Worm (Caenorhabditis elegans) whole organism, L4 larva: ENCODE measurements around the gene ncx-10.

Experiments
- D1046.2 ChIP-seq: fragments of 200-800 bp; sonication (Bioruptor generic); IDR thresholded peaks from 2 replicates; pipeline ENCODE4 v1.3.6; 2022; ENCODE audit warnings: missing genetic modification characterization, missing compliant biosample characterization
- F26F4.8 ChIP-seq: fragments of 200-800 bp; sonication (Bioruptor generic); conservative IDR thresholded peaks from 2 replicates; pipeline ENCODE4 v1.3.6; 2022; ENCODE audit warnings: missing genetic modification characterization, missing compliant biosample characterization
- F37D6.2 ChIP-seq: sonication (generic microtip); optimal IDR thresholded peaks from 2 replicates; lab custom pipeline; 2016; ENCODE audit warnings: mild to moderate bottlenecking, missing genetic modification characterization, missing compliant biosample characterization
- F49E8.2 ChIP-seq: sonication (generic microtip); optimal IDR thresholded peaks from 2 replicates; lab custom pipeline; 2016; ENCODE audit warnings: missing compliant biosample characterization, mild to moderate bottlenecking, missing genetic modification characterization, borderline replicate concordance
- T20F7.1 ChIP-seq: fragments of 200-800 bp; sonication (Bioruptor generic); optimal IDR thresholded peaks from 2 replicates; lab custom pipeline; 2018; ENCODE audit warnings: mild to moderate bottlenecking, missing genetic modification characterization, missing compliant biosample characterization
- aha-1 ChIP-seq: fragments of 150-350 bp; peaks from one replicate; lab custom pipeline; 2014; ENCODE audit warnings: missing biosample characterization, missing genetic modification characterization
- ceh-20 ChIP-seq: fragments of 200-800 bp; sonication (Bioruptor generic); IDR thresholded peaks from 2 replicates; pipeline ENCODE4 v1.3.6; 2022; ENCODE audit warnings: missing genetic modification reagents, missing genetic modification characterization, missing compliant biosample characterization
- ceh-28 ChIP-seq: fragments of 150-350 bp; optimal IDR thresholded peaks from 2 replicates; lab custom pipeline; 2014; ENCODE audit warnings: missing biosample characterization, missing genetic modification reagents, missing genetic modification characterization
- ces-1 ChIP-seq: fragments of 150-350 bp; sonication (generic microtip); optimal IDR thresholded peaks from 4 replicates; lab custom pipeline; 2014; ENCODE audit warnings: missing biosample characterization, missing genetic modification reagents, missing genetic modification characterization
- ctbp-1 ChIP-seq: fragments of 200-800 bp; sonication (Bioruptor generic); IDR thresholded peaks from 2 replicates; pipeline ENCODE4 v1.3.6; 2022; ENCODE audit warnings: missing genetic modification reagents, missing genetic modification characterization, missing compliant biosample characterization
- daf-12 ChIP-seq: fragments of 150-350 bp; optimal IDR thresholded peaks from 2 replicates; lab custom pipeline; 2014; ENCODE audit warnings: missing biosample characterization, missing genetic modification reagents, missing genetic modification characterization
- daf-16 ChIP-seq, 3 experiments: sonication (generic microtip); optimal IDR thresholded peaks; 2 replicates each; lab custom pipeline; 2016 to 2017; ENCODE audit warnings: missing genetic modification characterization in 3 of 3, missing genetic modification reagents in 3 of 3, mild to moderate bottlenecking in 2 of 3, missing compliant biosample characterization in 2 of 3, missing biosample characterization in 1 of 3, moderate library complexity in 1 of 3
- dmd-8 ChIP-seq: fragments of 200-800 bp; sonication (Bioruptor generic); IDR thresholded peaks from 2 replicates; pipeline ENCODE4 v1.3.6; 2022; ENCODE audit warnings: missing genetic modification characterization, missing compliant biosample characterization
- dpl-1 ChIP-seq: fragments of 150-350 bp; optimal IDR thresholded peaks from 2 replicates; lab custom pipeline; 2014; ENCODE audit warnings: missing biosample characterization, missing genetic modification reagents, missing genetic modification characterization
- dve-1 ChIP-seq: sonication (generic microtip); optimal IDR thresholded peaks from 2 replicates; lab custom pipeline; 2017; ENCODE audit warnings: antibody characterized with exemption, mild to moderate bottlenecking, missing genetic modification characterization, missing compliant biosample characterization; ENCODE audit not compliant: insufficient read depth
- lim-7 ChIP-seq: fragments of 200-800 bp; sonication (Bioruptor generic); IDR thresholded peaks from 2 replicates; pipeline ENCODE4 v1.3.6; 2022; ENCODE audit warnings: missing genetic modification characterization, missing compliant biosample characterization
- lin-13 ChIP-seq: fragments of 150-350 bp; optimal IDR thresholded peaks from 2 replicates; lab custom pipeline; 2014; ENCODE audit warnings: missing biosample characterization, missing genetic modification reagents, missing genetic modification characterization
- lin-15B ChIP-seq: fragments of 150-350 bp; sonication (generic microtip); optimal IDR thresholded peaks from 3 replicates; lab custom pipeline; 2014; ENCODE audit warnings: missing biosample characterization, missing genetic modification characterization
- lin-38 ChIP-seq: fragments of 200-800 bp; sonication (Bioruptor generic); IDR thresholded peaks from 2 replicates; pipeline ENCODE4 v1.3.6; 2022; ENCODE audit warnings: missing genetic modification reagents, missing genetic modification characterization, missing compliant biosample characterization
- mdt-29 ChIP-seq: fragments of 200-800 bp; sonication (Bioruptor generic); IDR thresholded peaks from 2 replicates; pipeline ENCODE4 v1.3.6; 2022; ENCODE audit warnings: missing genetic modification reagents, missing genetic modification characterization, missing compliant biosample characterization
- nhr-10 ChIP-seq: fragments of 150-350 bp; optimal IDR thresholded peaks from 2 replicates; lab custom pipeline; 2014; ENCODE audit warnings: missing biosample characterization, missing genetic modification characterization
- nhr-237 ChIP-seq: sonication (generic microtip); optimal IDR thresholded peaks from 2 replicates; lab custom pipeline; 2017; ENCODE audit warnings: missing biosample characterization, missing genetic modification characterization
- nhr-25 ChIP-seq: sonication (generic microtip); optimal IDR thresholded peaks from 2 replicates; lab custom pipeline; 2017; ENCODE audit warnings: missing genetic modification characterization, mild to moderate bottlenecking, missing compliant biosample characterization, antibody characterized with exemption, moderate library complexity, borderline replicate concordance; ENCODE audit not compliant: insufficient read depth
- nhr-28 ChIP-seq: fragments of 150-350 bp; optimal IDR thresholded peaks from 2 replicates; lab custom pipeline; 2014; ENCODE audit warnings: missing biosample characterization, missing genetic modification characterization
- nhr-41 ChIP-seq: fragments of 200-800 bp; sonication (Bioruptor generic); IDR thresholded peaks from 2 replicates; pipeline ENCODE4 v1.3.6; 2022; ENCODE audit warnings: missing genetic modification reagents, missing genetic modification characterization, missing compliant biosample characterization
- nhr-42 ChIP-seq: fragments of 200-800 bp; sonication (Bioruptor generic); IDR thresholded peaks from 2 replicates; pipeline ENCODE4 v1.3.6; 2022; ENCODE audit warnings: missing genetic modification characterization, missing compliant biosample characterization
- nhr-48 ChIP-seq: sonication (generic microtip); optimal IDR thresholded peaks from 2 replicates; lab custom pipeline; 2016; ENCODE audit warnings: mild to moderate bottlenecking, missing genetic modification characterization, missing compliant biosample characterization
- php-3 ChIP-seq: fragments of 200-800 bp; sonication (Bioruptor generic); IDR thresholded peaks from 2 replicates; pipeline ENCODE4 v1.3.6; 2022; ENCODE audit warnings: missing genetic modification reagents, missing genetic modification characterization, missing compliant biosample characterization
- pqm-1 ChIP-seq: sonication (generic microtip); optimal IDR thresholded peaks from 2 replicates; lab custom pipeline; 2017; ENCODE audit warnings: missing biosample characterization, missing genetic modification characterization
- tag-97 ChIP-seq: fragments of 200-800 bp; sonication (Bioruptor generic); IDR thresholded peaks from 2 replicates; pipeline ENCODE4 v1.3.6; 2022; ENCODE audit warnings: missing genetic modification characterization, missing compliant biosample characterization
- unc-130 ChIP-seq: sonication (generic microtip); optimal IDR thresholded peaks from 2 replicates; lab custom pipeline; 2016; ENCODE audit warnings: missing genetic modification reagents, missing genetic modification characterization, missing compliant biosample characterization
- unc-39 ChIP-seq: sonication (generic microtip); optimal IDR thresholded peaks from 2 replicates; lab custom pipeline; 2017; ENCODE audit warnings: missing biosample characterization, missing genetic modification characterization
- unc-62 ChIP-seq, 3 experiments: fragments of 150-350 bp in 1 of 3; sonication (generic microtip); optimal IDR thresholded peaks in 2 of 3; peaks in 1 of 3; 1 replicate in 1 of 3; 2 replicates in 2 of 3; lab custom pipeline; 2014 to 2017; ENCODE audit warnings: missing biosample characterization in 3 of 3, missing genetic modification characterization in 3 of 3, missing genetic modification reagents in 3 of 3, missing genotype in 1 of 3
- zip-2 ChIP-seq: fragments of 150-350 bp; optimal IDR thresholded peaks from 2 replicates; lab custom pipeline; 2014; ENCODE audit warnings: missing biosample characterization, missing genetic modification characterization

Gene ncx-10

ce11 chrV:7964429-7964828 lies 31.5 kb upstream of the ncx-10 start:
- TF ChIP-seq lin-13 (GFP tag; lab: Kevin White, UChicago) (no peak), daf-12 (no peak), F26F4.8 (GFP tag; lab: Robert Waterston, UW) (no peak), unc-62 (GFP tag; optimal IDR thresholded peaks at IDR 0.05 in 1 of 2; lab: Kevin White, UChicago) (peak in 1 of 2 experiments; percentile 96), unc-62 (tag; optimal IDR thresholded peaks at IDR 0.05; lab: Kevin White, UChicago) (no peak)

- TF ChIP-seq zip-2 (tag; lab: Kevin White, UChicago) (no peak), lim-7 (GFP tag; lab: Robert Waterston, UW) (no peak), nhr-10 (no peak), unc-130 (GFP tag; lab: Kevin White, UChicago) (no peak), tag-97 (GFP tag; lab: Robert Waterston, UW) (no peak)
Observed at ce11 chrV:7958740-7959320, 25.9 kb upstream of the ncx-10 start, which contains the start of the genes clec-217 and F26D11.2. TSS of gene clec-217 (minus strand) at chrV:7958840. TSS of gene F26D11.2 (plus strand) at chrV:7959270.

- TF ChIP-seq aha-1, result peak; percentile 24
- no peak for TF ChIP-seq daf-16 (GFP tag; optimal IDR thresholded peaks at IDR 0.05; lab: Kevin White, UChicago)
- peak; percentile 80 for TF ChIP-seq daf-16 (tag; optimal IDR thresholded peaks at IDR 0.05; lab: Kevin White, UChicago)
- TF ChIP-seq lin-15B (tag; lab: Kevin White, UChicago), result no peak
Observed at ce11 chrV:7956218-7956617, 23.3 kb upstream of the ncx-10 start, which contains the start of gene pals-34. TSS of gene pals-34 (minus strand) at chrV:7956497.

- no peak for TF ChIP-seq lin-13 (GFP tag; lab: Kevin White, UChicago)
- no peak for TF ChIP-seq F49E8.2 (tag; lab: Kevin White, UChicago)
- no peak for TF ChIP-seq mdt-29
- TF ChIP-seq ceh-28 (tag; lab: Kevin White, UChicago), result no peak
- TF ChIP-seq T20F7.1, result peak; percentile 15
- no peak for TF ChIP-seq nhr-25 (tag; lab: Kevin White, UChicago)
- no peak for TF ChIP-seq F37D6.2 (tag; lab: Kevin White, UChicago)
- peak; percentile 69 for TF ChIP-seq dpl-1
- no peak for TF ChIP-seq nhr-42
- no peak for TF ChIP-seq ctbp-1 (GFP tag; lab: Robert Waterston, UW)
- no peak for TF ChIP-seq dmd-8
- TF ChIP-seq nhr-28 (tag; lab: Kevin White, UChicago), result peak; percentile 10
- no peak for TF ChIP-seq tag-97 (GFP tag; lab: Robert Waterston, UW)
- no peak for TF ChIP-seq ceh-20 (GFP tag; lab: Robert Waterston, UW)
- no peak for TF ChIP-seq ces-1 (GFP tag; lab: Kevin White, UChicago)
- no peak for TF ChIP-seq lin-38 (GFP tag; lab: Robert Waterston, UW)
- TF ChIP-seq unc-39 (tag; lab: Kevin White, UChicago), result no peak
- TF ChIP-seq dve-1 (tag; lab: Kevin White, UChicago), result peak; percentile 38
- no peak for TF ChIP-seq D1046.2 (GFP tag; lab: Robert Waterston, UW)
- 0 out of 2 replicates have a peak, but pooled peaks have one; percentile 17 for TF ChIP-seq php-3 (GFP tag; lab: Robert Waterston, UW)
- TF ChIP-seq unc-62 (GFP tag; optimal IDR thresholded peaks at IDR 0.05 in 1 of 2; lab: Kevin White, UChicago), result peak in 1 of 2 experiments; percentile 83
- TF ChIP-seq unc-62 (tag; optimal IDR thresholded peaks at IDR 0.05; lab: Kevin White, UChicago), result no peak
- TF ChIP-seq nhr-237 (tag; lab: Kevin White, UChicago), result no peak
- TF ChIP-seq nhr-41, result no peak
- no peak for TF ChIP-seq nhr-48 (tag; lab: Kevin White, UChicago)
- TF ChIP-seq daf-16 (GFP tag; optimal IDR thresholded peaks at IDR 0.05; lab: Kevin White, UChicago), result no peak
- TF ChIP-seq daf-16 (tag; optimal IDR thresholded peaks at IDR 0.05; lab: Kevin White, UChicago), result peak; percentile 67
- TF ChIP-seq pqm-1, result peak; percentile 50
Observed at ce11 chrV:7955168-7955567, 22.3 kb upstream of the ncx-10 start, which contains the start of gene F26D11.12. TSS of gene F26D11.12 (minus strand) at chrV:7955312.
